Worm (Caenorhabditis elegans): ENCODE measurements around the gene Y62E10A.3.
A peak's percentile ranks its signal among the peaks of the same experiment; 100 is the strongest.

Gene Y62E10A.3

ce11 chrIV:13353143-13353773 is 6.8 kb downstream of the Y62E10A.3 start, which contains the start of the genes rec-8 and mex-5 (continued):
- no peak; the same call in 1 of the 2 replicates for TF ChIP-seq pbrm-1 (GFP tag; IDR thresholded peaks at IDR 0.05)
- no peak for TF ChIP-seq Y79H2A.3 (GFP tag; conservative IDR thresholded peaks at IDR 0.05)
- TF ChIP-seq F37B4.10 (GFP tag; IDR thresholded peaks at IDR 0.05): no peak
- TF ChIP-seq ekl-4 (GFP tag; IDR thresholded peaks at IDR 0.05): peak; percentile 64; the same call in 1 of the 2 replicates
- TF ChIP-seq F22D6.2 (tag; optimal IDR thresholded peaks at IDR 0.05): no peak
- no peak for TF ChIP-seq ets-4 (GFP tag; optimal IDR thresholded peaks at IDR 0.05)
- no peak for TF ChIP-seq die-1 (tag; optimal IDR thresholded peaks at IDR 0.05)
- TF ChIP-seq Y95B8A.8 (GFP tag; IDR thresholded peaks at IDR 0.05): peak; percentile 68; the same call in 1 of the 2 replicates
- no peak for TF ChIP-seq T07F8.4 (tag; optimal IDR thresholded peaks at IDR 0.05)
- TF ChIP-seq hmg-20 (GFP tag; IDR thresholded peaks at IDR 0.05): no peak
- TF ChIP-seq ama-1 (optimal IDR thresholded peaks at IDR 0.05): no peak
- no peak for TF ChIP-seq ama-1 (GFP tag; optimal IDR thresholded peaks at IDR 0.05)
- TF ChIP-seq D2030.7 (GFP tag; IDR thresholded peaks at IDR 0.05): peak; percentile 89
- TF ChIP-seq gei-17 (GFP tag; optimal IDR thresholded peaks at IDR 0.05): no peak
- TF ChIP-seq ceh-100 (GFP tag; IDR thresholded peaks at IDR 0.05): no peak
- peak; percentile 53 for TF ChIP-seq tbp1 (GFP tag; optimal IDR thresholded peaks at IDR 0.05)
- no peak for TF ChIP-seq ztf-28 (GFP tag; IDR thresholded peaks at IDR 0.05)
- peak; percentile 47; the same call in 1 of the 2 replicates for TF ChIP-seq hmg-1.2 (GFP tag; IDR thresholded peaks at IDR 0.05)
- no peak for TF ChIP-seq zfh-2 (GFP tag; conservative IDR thresholded peaks at IDR 0.05)
- no peak for TF ChIP-seq sdz-38 (tag; optimal IDR thresholded peaks at IDR 0.05)
- peak; percentile 93 for TF ChIP-seq xnd-1 (tag; optimal IDR thresholded peaks at IDR 0.05)
- TF ChIP-seq ztf-26 (tag; optimal IDR thresholded peaks at IDR 0.05): no peak
- no peak for TF ChIP-seq lsy-27 (tag; optimal IDR thresholded peaks at IDR 0.05; ENCODE audit: borderline replicate concordance, insufficient read depth)
- TF ChIP-seq lir-1 (GFP tag; conservative IDR thresholded peaks at IDR 0.05): peak; percentile 7; the same call in 1 of the 2 replicates
- TF ChIP-seq lin-35 (GFP tag; optimal IDR thresholded peaks at IDR 0.05): peak in 2 of 3 experiments; percentile 55 to 84
- TF ChIP-seq egl-44 (GFP tag; IDR thresholded peaks at IDR 0.05): no peak
- TF ChIP-seq let-526 (GFP tag; IDR thresholded peaks at IDR 0.05): no peak
- peak; percentile 42; the same call in 1 of the 2 replicates for TF ChIP-seq B0336.3 (GFP tag; IDR thresholded peaks at IDR 0.05)
- no peak for TF ChIP-seq nhr-80 (tag; optimal IDR thresholded peaks at IDR 0.05)
- TF ChIP-seq snpc-4 (GFP tag; optimal IDR thresholded peaks at IDR 0.05): peak; percentile 28
- TF ChIP-seq snpc-4 (tag; optimal IDR thresholded peaks at IDR 0.05): peak in 2 of 4 experiments; percentile 43 to 78
- TF ChIP-seq cebp-2 (GFP tag; IDR thresholded peaks at IDR 0.05): no peak
- no peak for TF ChIP-seq ztf-18 (tag; optimal IDR thresholded peaks at IDR 0.05)
- peak; percentile 31 for TF ChIP-seq athp-1 (tag; optimal IDR thresholded peaks at IDR 0.05)
- TF ChIP-seq ztf-6 (GFP tag; IDR thresholded peaks at IDR 0.05): no peak
- no peak for TF ChIP-seq atf-7 (tag; optimal IDR thresholded peaks at IDR 0.05)
- TF ChIP-seq nfyb-1 (GFP tag; IDR thresholded peaks at IDR 0.05): no peak
- TF ChIP-seq F33H1.4 (GFP tag; IDR thresholded peaks at IDR 0.05): peak; percentile 98
- no peak for TF ChIP-seq nhr-120 (GFP tag; IDR thresholded peaks at IDR 0.05)
- peak; percentile 95 for TF ChIP-seq F49E8.2 (tag; optimal IDR thresholded peaks at IDR 0.05; ENCODE audit: insufficient read depth)
- TF ChIP-seq C17E4.6 (GFP tag; IDR thresholded peaks at IDR 0.05): peak; percentile 81
- no peak for TF ChIP-seq ceh-40 (GFP tag; IDR thresholded peaks at IDR 0.05)
- no peak for TF ChIP-seq F23B12.7 (tag; optimal IDR thresholded peaks at IDR 0.05; ENCODE audit: insufficient read depth)
- no peak for TF ChIP-seq B0035.1 (tag; optimal IDR thresholded peaks at IDR 0.05)
- peak; percentile 94 for TF ChIP-seq madf-8 (GFP tag; conservative IDR thresholded peaks at IDR 0.05)
- TF ChIP-seq ccch-3 (GFP tag; optimal IDR thresholded peaks at IDR 0.05): no peak
- TF ChIP-seq Y67H2A.10 (GFP tag; conservative IDR thresholded peaks at IDR 0.05): no peak
- no peak for TF ChIP-seq bed-1 (GFP tag; IDR thresholded peaks at IDR 0.05)
- TF ChIP-seq attf-5 (GFP tag; optimal IDR thresholded peaks at IDR 0.05): no peak
